Worm (Caenorhabditis elegans) whole organism, L4/young adult: ENCODE data around the gene R07B1.11.

ENCODE experiments used
- W03F9.2 ChIP-seq: fragments of 150-350 bp; optimal IDR thresholded peaks from 2 replicates; lab custom pipeline; 2014; ENCODE audit warnings: missing biosample characterization, missing genetic modification characterization
- him-1 ChIP-seq: sonication (generic microtip); optimal IDR thresholded peaks from 2 replicates; lab custom pipeline; 2016; ENCODE audit warnings: missing genotype, missing genetic modification reagents, missing genetic modification characterization, missing compliant biosample characterization

DNA sequence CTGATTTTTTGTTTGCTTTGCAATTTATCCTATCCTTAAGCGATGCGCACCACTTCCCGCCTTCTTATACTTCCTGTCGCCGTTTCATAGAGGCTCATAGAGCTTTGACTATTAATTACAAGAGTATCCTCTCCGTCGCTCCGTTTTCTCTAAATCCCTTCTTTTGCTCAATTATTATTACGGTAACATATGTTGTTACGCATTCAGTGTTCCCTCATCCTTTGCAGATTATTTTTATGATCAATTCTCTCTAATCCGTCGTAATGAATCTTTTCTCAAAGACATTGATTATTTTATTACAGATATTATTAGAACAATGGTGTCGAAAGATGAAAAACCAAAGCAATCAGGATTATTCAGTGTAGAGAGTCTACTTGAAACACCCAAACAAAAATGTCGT lies 9.7 kb upstream of the R07B1.11 start, which contains the start of gene vab-15:
- TF ChIP-seq him-1 (tag; lab: Kevin White, UChicago): no peak
- TF ChIP-seq W03F9.2 (tag; lab: Kevin White, UChicago): no peak
